In the genomic region with DNA sequence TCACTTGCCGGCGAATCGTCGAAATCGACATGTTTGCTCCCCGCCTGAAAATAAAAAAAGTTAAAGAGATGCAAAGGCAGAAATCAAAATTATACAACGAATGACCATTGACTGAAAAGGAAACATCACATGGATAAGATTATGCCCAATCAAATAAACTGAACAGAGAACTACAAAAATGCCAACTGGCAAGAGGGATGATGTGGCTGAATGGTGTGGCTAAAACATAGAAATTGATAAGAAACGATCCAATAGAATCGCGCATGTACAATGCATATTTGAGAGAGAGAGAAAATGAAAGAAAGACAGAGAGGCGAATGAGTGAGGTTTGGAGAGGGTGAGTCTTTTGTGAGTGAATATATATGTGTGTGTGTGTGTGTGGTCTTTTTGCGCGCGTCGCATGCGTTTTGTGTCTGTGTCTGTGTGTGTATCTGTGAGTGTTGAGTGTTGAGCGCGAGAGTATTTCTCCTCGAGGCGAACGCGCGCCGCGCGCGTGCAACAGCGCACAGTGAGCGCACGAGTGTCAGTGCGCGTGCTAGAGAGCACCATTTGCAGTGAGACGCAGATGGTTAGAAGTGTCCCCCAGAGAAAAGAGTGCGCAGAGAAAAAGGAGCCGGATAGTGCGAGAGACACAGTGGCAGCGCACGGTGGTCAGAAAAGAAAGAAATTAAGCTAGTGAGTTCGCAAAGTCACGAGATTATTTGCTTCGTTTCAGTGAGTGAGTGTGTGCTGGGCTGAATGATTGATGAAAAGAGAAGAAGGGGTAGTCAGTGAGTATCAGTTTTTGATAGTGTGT, we compare ENCODE assay signal across 2 worm cellular contexts.
TF ChIP-seq lines count a peak whose summit lies in the region.

A gene (minus strand): TSS at position 51 of the 796 bp plus-strand sequence.

TF ChIP-seq in whole organism, L1 larva, 84 proteins besides CTCF, POLR2A, EP300 and RAD21 (continued from another document):
- TF ChIP-seq efl-1 (optimal IDR thresholded peaks at IDR 0.05; lab: Kevin White, UChicago) (peak; percentile 82 to 91), efl-1 (GFP tag; optimal IDR thresholded peaks at IDR 0.05 in 1 of 2; lab: Kevin White, UChicago) (peak; percentile 45 to 96), aha-1 (tag; optimal IDR thresholded peaks at IDR 0.05; lab: Kevin White, UChicago) (peak; percentile 83), mdl-1 (tag; optimal IDR thresholded peaks at IDR 0.05; lab: Kevin White, UChicago) (peak; percentile 95 to 99), lin-35 (GFP tag; optimal IDR thresholded peaks at IDR 0.05; lab: Kevin White, UChicago) (peak; percentile 72 to 88), nhr-20 (tag; optimal IDR thresholded peaks at IDR 0.05; lab: Kevin White, UChicago) (peak; percentile 100), lin-39 (tag; optimal IDR thresholded peaks at IDR 0.05; lab: Kevin White, UChicago) (peak; percentile 83), pax-3 (tag; optimal IDR thresholded peaks at IDR 0.05; lab: Kevin White, UChicago) (peak; percentile 98), fkh-4 (tag; optimal IDR thresholded peaks at IDR 0.05; lab: Kevin White, UChicago; ENCODE audit: borderline replicate concordance) (peak; percentile 89), snu-23 (GFP tag; optimal IDR thresholded peaks at IDR 0.05; lab: Kevin White, UChicago) (peak; percentile 99), nhr-12 (tag; optimal IDR thresholded peaks at IDR 0.05; lab: Kevin White, UChicago) (peak; percentile 27), egl-27 (tag; optimal IDR thresholded peaks at IDR 0.05; lab: Kevin White, UChicago) (peak; percentile 85 to 97), mab-9 (GFP tag; IDR thresholded peaks at IDR 0.05; lab: Robert Waterston, UW) (peak; percentile 91), isw-1 (GFP tag; IDR thresholded peaks at IDR 0.05; lab: Robert Waterston, UW) (peak; percentile 94), unc-98 (GFP tag; IDR thresholded peaks at IDR 0.05; lab: Robert Waterston, UW) (peak; percentile 74), tlp-1 (tag; optimal IDR thresholded peaks at IDR 0.05; lab: Kevin White, UChicago) (no peak), tbx-2 (tag; optimal IDR thresholded peaks at IDR 0.05; lab: Kevin White, UChicago) (peak; percentile 99), nhr-77 (tag; optimal IDR thresholded peaks at IDR 0.05; lab: Kevin White, UChicago) (peak; percentile 97), unc-86 (tag; optimal IDR thresholded peaks at IDR 0.05; lab: Kevin White, UChicago) (peak; percentile 99), nhr-19 (GFP tag; conservative IDR thresholded peaks at IDR 0.05; lab: Robert Waterston, UW) (peak; percentile 97), ztf-4 (tag; optimal IDR thresholded peaks at IDR 0.05; lab: Kevin White, UChicago) (peak; percentile 92), C16A3.4 (tag; optimal IDR thresholded peaks at IDR 0.05; lab: Kevin White, UChicago) (peak; percentile 90), pag-3 (tag; optimal IDR thresholded peaks at IDR 0.05; lab: Kevin White, UChicago; ENCODE audit: borderline replicate concordance, insufficient read depth) (peak; percentile 69), nhr-11 (tag; optimal IDR thresholded peaks at IDR 0.05; lab: Kevin White, UChicago) (peak; percentile 96), sup-37 (GFP tag; optimal IDR thresholded peaks at IDR 0.05; lab: Kevin White, UChicago) (peak; percentile 94), lsy-2 (tag; optimal IDR thresholded peaks at IDR 0.05; lab: Kevin White, UChicago) (peak; percentile 89 to 92), hlh-4 (tag; optimal IDR thresholded peaks at IDR 0.05; lab: Kevin White, UChicago) (no peak), fos-1 (tag; optimal IDR thresholded peaks at IDR 0.05; lab: Kevin White, UChicago) (peak; percentile 89), dpl-1 (GFP tag; optimal IDR thresholded peaks at IDR 0.05; lab: Kevin White, UChicago) (peak; percentile 66 to 74 (median 67)), aly-2 (tag; optimal IDR thresholded peaks at IDR 0.05; lab: Kevin White, UChicago) (no peak)

TF ChIP-seq in whole organism, young adult, 124 proteins besides CTCF, POLR2A, EP300 and RAD21 (continued from another document):
- peak; percentile 60 for TF ChIP-seq mxl-1 (tag; optimal IDR thresholded peaks at IDR 0.05; lab: Kevin White, UChicago)
- peak; percentile 87 for TF ChIP-seq ceh-79 (tag; optimal IDR thresholded peaks at IDR 0.05; lab: Kevin White, UChicago)
- TF ChIP-seq lsy-27 (tag; optimal IDR thresholded peaks at IDR 0.05; lab: Kevin White, UChicago; ENCODE audit: borderline replicate concordance, insufficient read depth): peak; percentile 67
- peak; percentile 99 for TF ChIP-seq chd-7 (tag; optimal IDR thresholded peaks at IDR 0.05; lab: Kevin White, UChicago)
- 0 out of 2 replicates have a peak, but pooled peaks have one; percentile 10 for TF ChIP-seq ceh-91 (GFP tag; IDR thresholded peaks at IDR 0.05; lab: Robert Waterston, UW)
- TF ChIP-seq snpc-1.3 (tag; optimal IDR thresholded peaks at IDR 0.05; lab: Kevin White, UChicago; ENCODE audit: insufficient read depth): no peak
- peak; percentile 74 for TF ChIP-seq rcor-1 (GFP tag; IDR thresholded peaks at IDR 0.05; lab: Robert Waterston, UW)
- no peak for TF ChIP-seq hrde-1 (tag; optimal IDR thresholded peaks at IDR 0.05; lab: Kevin White, UChicago; ENCODE audit: borderline replicate concordance)
- TF ChIP-seq F22D6.2 (tag; optimal IDR thresholded peaks at IDR 0.05; lab: Kevin White, UChicago): peak; percentile 92
- TF ChIP-seq T07F8.4 (tag; optimal IDR thresholded peaks at IDR 0.05; lab: Kevin White, UChicago): peak; percentile 68
- TF ChIP-seq fkh-3 (tag; optimal IDR thresholded peaks at IDR 0.05; lab: Kevin White, UChicago): peak; percentile 30
- TF ChIP-seq sptf-2 (GFP tag; optimal IDR thresholded peaks at IDR 0.05; lab: Kevin White, UChicago): peak; percentile 56
- peak; percentile 95 for TF ChIP-seq Y53G8AR.9 (GFP tag; conservative IDR thresholded peaks at IDR 0.05; lab: Robert Waterston, UW)
- no peak for TF ChIP-seq rpc-1 (optimal IDR thresholded peaks at IDR 0.05; lab: Kevin White, UChicago)
- TF ChIP-seq rpc-1 (tag; optimal IDR thresholded peaks at IDR 0.05; lab: Kevin White, UChicago): no peak
- TF ChIP-seq die-1 (tag; optimal IDR thresholded peaks at IDR 0.05; lab: Kevin White, UChicago): peak; percentile 60
- no peak for TF ChIP-seq madf-8 (GFP tag; conservative IDR thresholded peaks at IDR 0.05; lab: Robert Waterston, UW)
- no peak for TF ChIP-seq F55B11.4 (tag; optimal IDR thresholded peaks at IDR 0.05; lab: Kevin White, UChicago; ENCODE audit: borderline replicate concordance, insufficient read depth)
- peak; percentile 4 for TF ChIP-seq lsl-1 (GFP tag; optimal IDR thresholded peaks at IDR 0.05; lab: Kevin White, UChicago)
- TF ChIP-seq egl-44 (GFP tag; IDR thresholded peaks at IDR 0.05; lab: Robert Waterston, UW): peak; percentile 95
- TF ChIP-seq rec-8 (tag; optimal IDR thresholded peaks at IDR 0.05; lab: Kevin White, UChicago): no peak
- peak; percentile 98 for TF ChIP-seq madf-10 (tag; optimal IDR thresholded peaks at IDR 0.05; lab: Kevin White, UChicago)
- TF ChIP-seq zfh-2 (GFP tag; conservative IDR thresholded peaks at IDR 0.05; lab: Robert Waterston, UW): peak; percentile 100
- TF ChIP-seq lin-54 (GFP tag; optimal IDR thresholded peaks at IDR 0.05; lab: Kevin White, UChicago): peak; percentile 75
- TF ChIP-seq somi-1 (GFP tag; optimal IDR thresholded peaks at IDR 0.05; lab: Kevin White, UChicago): peak; percentile 98
- TF ChIP-seq nfyb-1 (GFP tag; IDR thresholded peaks at IDR 0.05; lab: Robert Waterston, UW): peak; percentile 96
- peak; percentile 95 for TF ChIP-seq ets-4 (GFP tag; optimal IDR thresholded peaks at IDR 0.05; lab: Kevin White, UChicago)
- TF ChIP-seq F57A8.1 (GFP tag; optimal IDR thresholded peaks at IDR 0.05; lab: Kevin White, UChicago): no peak
- peak; percentile 76 for TF ChIP-seq zim-3 (tag; optimal IDR thresholded peaks at IDR 0.05; lab: Kevin White, UChicago)
- TF ChIP-seq aptf-3 (GFP tag; IDR thresholded peaks at IDR 0.05; lab: Robert Waterston, UW): no peak
- peak; percentile 63 for TF ChIP-seq snpc-4 (GFP tag; optimal IDR thresholded peaks at IDR 0.05; lab: Kevin White, UChicago)
- peak in 3 of 4 experiments; percentile 80 to 89 (median 87) for TF ChIP-seq snpc-4 (tag; optimal IDR thresholded peaks at IDR 0.05; lab: Kevin White, UChicago)
- TF ChIP-seq unc-62 (GFP tag; optimal IDR thresholded peaks at IDR 0.05; lab: Kevin White, UChicago): peak; percentile 39
- TF ChIP-seq ztf-6 (GFP tag; IDR thresholded peaks at IDR 0.05; lab: Robert Waterston, UW): 0 out of 2 replicates have a peak, but pooled peaks have one; percentile 37
- peak; percentile 11 for TF ChIP-seq efl-1 (GFP tag; optimal IDR thresholded peaks at IDR 0.05; lab: Kevin White, UChicago)
- TF ChIP-seq ekl-4 (GFP tag; IDR thresholded peaks at IDR 0.05; lab: Robert Waterston, UW): peak; percentile 95
- peak; percentile 97 for TF ChIP-seq dox-1 (GFP tag; IDR thresholded peaks at IDR 0.05; lab: Robert Waterston, UW)
- TF ChIP-seq bed-2 (GFP tag; IDR thresholded peaks at IDR 0.05; lab: Robert Waterston, UW): peak; percentile 79; the same call in 1 of the 2 replicates
- peak; percentile 99 for TF ChIP-seq attf-5 (GFP tag; optimal IDR thresholded peaks at IDR 0.05; lab: Kevin White, UChicago)
- TF ChIP-seq C06A6.2 (GFP tag; conservative IDR thresholded peaks at IDR 0.05; lab: Robert Waterston, UW): peak; percentile 94
- TF ChIP-seq nhr-90 (tag; optimal IDR thresholded peaks at IDR 0.05; lab: Kevin White, UChicago): peak; percentile 94
- peak; percentile 95 for TF ChIP-seq pbrm-1 (GFP tag; IDR thresholded peaks at IDR 0.05; lab: Robert Waterston, UW)
- TF ChIP-seq nhr-80 (tag; optimal IDR thresholded peaks at IDR 0.05; lab: Kevin White, UChicago): peak; percentile 99
- TF ChIP-seq him-1 (tag; optimal IDR thresholded peaks at IDR 0.05; lab: Kevin White, UChicago): peak; percentile 2
